Fruit fly (Drosophila melanogaster) whole organism, embryonic: ENCODE results near the gene Kr-h2.

Source experiments
- B-H2 ChIP-seq: fragments of 200-800 bp; sonication (Bioruptor generic); optimal IDR thresholded peaks from 2 replicates; lab custom pipeline; 2018; ENCODE audit warnings: missing biosample characterization, mild to moderate bottlenecking, missing genetic modification characterization
- BtbVII ChIP-seq: fragments of 200-800 bp; sonication (Bioruptor generic); optimal IDR thresholded peaks from 3 replicates; lab custom pipeline; 2017; ENCODE audit warnings: missing biosample characterization, mild to moderate bottlenecking, missing genetic modification characterization
- CG10366 ChIP-seq: fragments of 200-800 bp; sonication (Bioruptor generic); IDR thresholded peaks from 2 replicates; pipeline ENCODE4 v1.3.6; 2022; ENCODE audit warnings: missing biosample characterization, missing genetic modification characterization
- CG11085 ChIP-seq: fragments of 200-800 bp; sonication (Bioruptor generic); IDR thresholded peaks from 2 replicates; pipeline ENCODE4 v1.3.6; 2022; ENCODE audit warnings: missing biosample characterization, missing genetic modification characterization
- CG12071 ChIP-seq: fragments of 200-800 bp; sonication (Bioruptor generic); optimal IDR thresholded peaks from 3 replicates; lab custom pipeline; 2018; ENCODE audit warnings: missing biosample characterization, mild to moderate bottlenecking, missing genetic modification characterization
- CG13624 ChIP-seq: fragments of 200-800 bp; sonication (Bioruptor generic); optimal IDR thresholded peaks from 2 replicates; lab custom pipeline; 2016; ENCODE audit warnings: missing biosample characterization, missing genetic modification characterization
- CG13894 ChIP-seq: fragments of 200-800 bp; sonication (Bioruptor generic); optimal IDR thresholded peaks from 3 replicates; lab custom pipeline; 2018; ENCODE audit warnings: missing biosample characterization, mild to moderate bottlenecking, missing genetic modification characterization, moderate library complexity
- CG14441 ChIP-seq: fragments of 200-800 bp; sonication (Bioruptor generic); IDR thresholded peaks from 2 replicates; pipeline ENCODE4 v1.3.6; 2022; ENCODE audit warnings: missing biosample characterization, missing genetic modification characterization
- CG15073 ChIP-seq: fragments of 200-800 bp; sonication (Bioruptor generic); optimal IDR thresholded peaks from 2 replicates; lab custom pipeline; 2016; ENCODE audit warnings: missing biosample characterization, missing genetic modification characterization
- CG1529 ChIP-seq: fragments of 200-800 bp; sonication (Bioruptor generic); optimal IDR thresholded peaks from 3 replicates; lab custom pipeline; 2018; ENCODE audit warnings: missing biosample characterization, missing genetic modification characterization
- CG1647 ChIP-seq: fragments of 200-800 bp; sonication (Bioruptor generic); optimal IDR thresholded peaks from 3 replicates; lab custom pipeline; 2016; ENCODE audit warnings: missing biosample characterization, missing genetic modification characterization
- CG17328 ChIP-seq: fragments of 200-800 bp; sonication (Bioruptor generic); IDR thresholded peaks from 2 replicates; pipeline ENCODE4 v1.3.6; 2022; ENCODE audit warnings: missing biosample characterization, missing genetic modification characterization
- CG2116 ChIP-seq: fragments of 200-800 bp; sonication (Bioruptor generic); optimal IDR thresholded peaks from 3 replicates; lab custom pipeline; 2018; ENCODE audit warnings: missing biosample characterization, mild to moderate bottlenecking, missing genetic modification characterization
- CG2129 ChIP-seq: fragments of 200-800 bp; sonication (Bioruptor generic); IDR thresholded peaks from 2 replicates; pipeline ENCODE4 v1.3.6; 2022; ENCODE audit warnings: missing biosample characterization, missing genetic modification characterization; ENCODE audit not compliant: partially characterized antibody
- CG31224 ChIP-seq: fragments of 200-800 bp; sonication (Bioruptor generic); IDR thresholded peaks from 2 replicates; pipeline ENCODE4 v1.3.6; 2022; ENCODE audit warnings: missing biosample characterization, missing genetic modification characterization
- CG34224 ChIP-seq: fragments of 200-800 bp; sonication (Bioruptor generic); IDR thresholded peaks from 3 replicates; pipeline ENCODE4 v1.3.6; 2022; ENCODE audit warnings: missing biosample characterization, missing genetic modification characterization; ENCODE audit not compliant: partially characterized antibody
- CG3726 ChIP-seq: fragments of 200-800 bp; sonication (Bioruptor generic); IDR thresholded peaks from 3 replicates; pipeline ENCODE4, ENCODE4 v1.3.6; 2022; ENCODE audit warnings: missing biosample characterization, missing genetic modification characterization
- CG3838 ChIP-seq: fragments of 200-800 bp; sonication (Bioruptor generic); optimal IDR thresholded peaks from 3 replicates; lab custom pipeline; 2016; ENCODE audit warnings: missing biosample characterization, missing genetic modification characterization
- CG5180 ChIP-seq: fragments of 200-800 bp; sonication (Bioruptor generic); optimal IDR thresholded peaks from 3 replicates; lab custom pipeline; 2017; ENCODE audit warnings: missing biosample characterization, missing genetic modification characterization, mild to moderate bottlenecking, moderate library complexity, missing genetic modification reagents
- CG7963 ChIP-seq: fragments of 200-800 bp; sonication (Bioruptor generic); IDR thresholded peaks from 3 replicates; pipeline ENCODE4 v1.3.6; 2022; ENCODE audit warnings: missing biosample characterization, missing genetic modification characterization; ENCODE audit not compliant: partially characterized antibody
- CG7987 ChIP-seq: fragments of 200-800 bp; sonication (Bioruptor generic); optimal IDR thresholded peaks from 2 replicates; lab custom pipeline; 2018; ENCODE audit warnings: missing biosample characterization, mild to moderate bottlenecking, missing genetic modification characterization, moderate library complexity
- CG8089 ChIP-seq: fragments of 200-800 bp; sonication (Bioruptor generic); optimal IDR thresholded peaks from 3 replicates; lab custom pipeline; 2016; ENCODE audit warnings: missing biosample characterization, missing genetic modification characterization
- CG8765 ChIP-seq: fragments of 200-800 bp; sonication (Bioruptor generic); IDR thresholded peaks from 2 replicates; pipeline ENCODE4 v1.3.6; 2022; ENCODE audit warnings: missing biosample characterization, missing genetic modification characterization
- CG9609 ChIP-seq: fragments of 200-800 bp; sonication (Bioruptor generic); optimal IDR thresholded peaks from 3 replicates; lab custom pipeline; 2016; ENCODE audit warnings: missing biosample characterization, missing genetic modification characterization
- CG9797 ChIP-seq: fragments of 200-800 bp; sonication (Bioruptor generic); optimal IDR thresholded peaks from 3 replicates; lab custom pipeline; 2018; ENCODE audit warnings: missing biosample characterization, mild to moderate bottlenecking, missing genetic modification characterization
- CHES-1-like ChIP-seq: fragments of 200-800 bp; sonication (Bioruptor generic); optimal IDR thresholded peaks from 2 replicates; lab custom pipeline; 2016; ENCODE audit warnings: missing biosample characterization, missing genetic modification characterization
- CTCF ChIP-seq: fragments of 200-800 bp; sonication (Bioruptor generic); optimal IDR thresholded peaks from 2 replicates; lab custom pipeline; 2017; ENCODE audit warnings: missing biosample characterization, mild to moderate bottlenecking, missing genetic modification characterization, moderate library complexity
- Deaf1 ChIP-seq: fragments of 200-800 bp; optimal IDR thresholded peaks from 3 replicates; lab custom pipeline; 2019; ENCODE audit warnings: missing biosample characterization, mild to moderate bottlenecking, missing genetic modification characterization, moderate library complexity
- Drgx ChIP-seq: fragments of 200-800 bp; sonication (Bioruptor generic); IDR thresholded peaks from 2 replicates; pipeline ENCODE4 v1.3.6; 2022; ENCODE audit warnings: missing biosample characterization, missing genetic modification characterization
- E2f1 ChIP-seq: fragments of 200-800 bp; sonication (Bioruptor generic); IDR thresholded peaks from 2 replicates; pipeline ENCODE4 v1.3.6; 2022; ENCODE audit warnings: missing biosample characterization, missing genetic modification characterization
- Lim3 ChIP-seq: fragments of 200-800 bp; sonication (Bioruptor generic); IDR thresholded peaks from 2 replicates; pipeline ENCODE4 v1.3.6; 2022; ENCODE audit warnings: missing biosample characterization, missing genetic modification characterization
- MTF-1 ChIP-seq: fragments of 200-800 bp; sonication (Bioruptor generic); optimal IDR thresholded peaks from 2 replicates; lab custom pipeline; 2018; ENCODE audit warnings: missing biosample characterization, mild to moderate bottlenecking, missing genetic modification characterization, borderline replicate concordance
- Meics ChIP-seq: fragments of 200-800 bp; sonication (Bioruptor generic); optimal IDR thresholded peaks from 2 replicates; lab custom pipeline; 2017; ENCODE audit warnings: missing biosample characterization, mild to moderate bottlenecking, missing genetic modification characterization
- NFAT ChIP-seq: fragments of 200-800 bp; sonication (Bioruptor generic); IDR thresholded peaks from 2 replicates; pipeline ENCODE4 v1.3.6; 2022; ENCODE audit warnings: missing biosample characterization, missing genetic modification characterization
- Oli ChIP-seq: fragments of 200-800 bp; sonication (Bioruptor generic); optimal IDR thresholded peaks from 2 replicates; lab custom pipeline; 2018; ENCODE audit warnings: missing biosample characterization, mild to moderate bottlenecking, missing genetic modification characterization, moderate library complexity
- Pdp1 ChIP-seq, 2 experiments: fragments of 200-800 bp; sonication (Bioruptor generic); optimal IDR thresholded peaks; 3 replicates each; lab custom pipeline; 2016; ENCODE audit warnings: missing biosample characterization in 2 of 2, missing genetic modification characterization in 2 of 2, mild to moderate bottlenecking in 1 of 2, moderate library complexity in 1 of 2
- Scr ChIP-seq: fragments of 200-800 bp; sonication (Bioruptor generic); IDR thresholded peaks from 2 replicates; pipeline ENCODE4 v1.3.6; 2022; ENCODE audit warnings: missing biosample characterization, missing genetic modification characterization; ENCODE audit not compliant: partially characterized antibody
- Sry-β ChIP-seq: fragments of 200-800 bp; sonication (Bioruptor generic); optimal IDR thresholded peaks from 2 replicates; lab custom pipeline; 2018; ENCODE audit warnings: missing biosample characterization, mild to moderate bottlenecking, missing genetic modification characterization, moderate library complexity
- cas ChIP-seq: fragments of 200-800 bp; sonication (Bioruptor generic); IDR thresholded peaks from 2 replicates; pipeline ENCODE4 v1.3.6; 2022; ENCODE audit warnings: missing biosample characterization, missing genetic modification characterization
- croc ChIP-seq: fragments of 200-800 bp; sonication (Bioruptor generic); conservative IDR thresholded peaks from 3 replicates; pipeline ENCODE4 v1.3.6; 2022; ENCODE audit warnings: missing biosample characterization, missing genetic modification characterization
- dmrt99B ChIP-seq: fragments of 200-800 bp; sonication (Bioruptor generic); optimal IDR thresholded peaks from 2 replicates; lab custom pipeline; 2018; ENCODE audit warnings: missing biosample characterization, mild to moderate bottlenecking, missing genetic modification characterization, moderate library complexity
- insv ChIP-seq, 2 experiments: fragments of 200-800 bp; sonication (Bioruptor generic); optimal IDR thresholded peaks; 3 replicates each; lab custom pipeline; 2016 to 2018; ENCODE audit warnings: missing biosample characterization in 2 of 2, missing genetic modification characterization in 2 of 2
- klu ChIP-seq: fragments of 200-800 bp; sonication (Bioruptor generic); IDR thresholded peaks from 2 replicates; pipeline ENCODE4 v1.3.6; 2022; ENCODE audit warnings: missing biosample characterization, missing genetic modification characterization
- kni ChIP-seq: fragments of 200-800 bp; sonication (Bioruptor generic); optimal IDR thresholded peaks from 3 replicates; lab custom pipeline; 2017; ENCODE audit warnings: mild to moderate bottlenecking, missing biosample characterization, missing genetic modification reagents, missing genetic modification characterization
- lov ChIP-seq, 2 experiments: fragments of 200-800 bp in 1 of 2; fragments of >200 bp in 1 of 2; sonication (Bioruptor generic) in 1 of 2; IDR thresholded peaks in 1 of 2; optimal IDR thresholded peaks in 1 of 2; 2 replicates in 1 of 2; 3 replicates in 1 of 2; pipeline versions ENCODE4 v1.3.6 to Lab custom; 2017 to 2022; ENCODE audit warnings: missing biosample characterization in 1 of 2, missing genetic modification characterization in 1 of 2
- pfk ChIP-seq: fragments of 200-800 bp; sonication (Bioruptor generic); optimal IDR thresholded peaks from 2 replicates; lab custom pipeline; 2018; ENCODE audit warnings: missing biosample characterization, mild to moderate bottlenecking, missing genetic modification characterization, moderate library complexity
- pho ChIP-seq: fragments of 200-800 bp; sonication (Bioruptor generic); optimal IDR thresholded peaks from 2 replicates; lab custom pipeline; 2016; ENCODE audit warnings: missing biosample characterization, missing genetic modification characterization
- so ChIP-seq: fragments of 200-800 bp; sonication (Bioruptor generic); IDR thresholded peaks from 3 replicates; pipeline ENCODE4 v1.3.6; 2022; ENCODE audit warnings: missing biosample characterization, missing genetic modification characterization
- stc ChIP-seq: fragments of 200-800 bp; sonication (Bioruptor generic); IDR thresholded peaks from 2 replicates; pipeline ENCODE4 v1.3.6; 2022; ENCODE audit warnings: missing biosample characterization, missing genetic modification characterization
- tna ChIP-seq: fragments of 200-800 bp; sonication (Bioruptor generic); IDR thresholded peaks from 2 replicates; pipeline ENCODE4 v1.3.6; 2022; ENCODE audit warnings: missing biosample characterization, missing genetic modification characterization; ENCODE audit not compliant: partially characterized antibody
- zfh1 ChIP-seq: fragments of 200-800 bp; sonication (Bioruptor generic); IDR thresholded peaks from 3 replicates; pipeline ENCODE4 v1.3.6; 2022; ENCODE audit warnings: missing biosample characterization, missing genetic modification characterization

Gene Kr-h2

DNA sequence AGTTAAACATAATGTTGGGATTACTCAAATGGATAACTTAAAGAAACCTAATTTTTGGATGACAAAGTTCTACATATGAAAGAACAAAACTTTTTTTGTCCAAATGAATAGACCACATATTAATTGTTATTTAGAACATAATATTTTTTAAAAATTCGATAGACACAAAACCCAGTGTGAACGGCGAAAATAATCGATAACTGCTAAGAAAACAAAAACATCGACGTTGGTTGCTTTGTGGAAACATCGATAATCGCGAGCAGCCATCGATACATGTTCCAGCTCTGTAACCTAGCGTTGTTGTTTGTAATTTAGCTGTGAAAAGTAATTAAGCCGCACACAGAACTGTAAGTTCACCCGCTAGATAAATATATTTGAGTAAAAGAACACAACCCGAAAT, 20.2 kb upstream of the Kr-h2 start, which contains the start of gene CG9135 (continued):
- TF ChIP-seq Scr (GFP tag; lab: Robert Waterston, UW) (peak; percentile 98), CG9797 (GFP tag; lab: Kevin White, UChicago) (peak; percentile 15), CG2129 (GFP tag; lab: Robert Waterston, UW) (peak; percentile 90), CG1529 (GFP tag; lab: Kevin White, UChicago) (no peak), so (GFP tag; lab: Robert Waterston, UW) (no peak), NFAT (GFP tag; lab: Robert Waterston, UW) (no peak), CG10366 (GFP tag; lab: Robert Waterston, UW) (no peak), MTF-1 (GFP tag; lab: Kevin White, UChicago) (no peak), cas (no peak), klu (GFP tag; lab: Robert Waterston, UW) (no peak), zfh1 (GFP tag; lab: Robert Waterston, UW) (no peak), Oli (tag; lab: Kevin White, UChicago) (no peak), B-H2 (GFP tag; lab: Kevin White, UChicago) (peak; percentile 11), CG8765 (GFP tag; lab: Robert Waterston, UW) (no peak), insv (GFP tag; optimal IDR thresholded peaks at IDR 0.05; lab: Kevin White, UChicago) (no peak), CG13894 (tag; lab: Kevin White, UChicago) (no peak), dmrt99B (tag; lab: Kevin White, UChicago) (no peak), Drgx (GFP tag; lab: Robert Waterston, UW) (no peak), croc (GFP tag; lab: Robert Waterston, UW) (no peak), Deaf1 (tag; lab: Kevin White, UChicago) (no peak), CG12071 (GFP tag; lab: Kevin White, UChicago) (no peak), CG3726 (GFP tag; lab: Robert Waterston, UW) (no peak), CG14441 (GFP tag; lab: Robert Waterston, UW) (no peak), stc (GFP tag; lab: Robert Waterston, UW) (no peak), CG2116 (GFP tag; lab: Kevin White, UChicago) (peak; percentile 93), kni (no peak), E2f1 (no peak), pho (GFP tag; lab: Kevin White, UChicago) (no peak), pfk (GFP tag; lab: Kevin White, UChicago) (no peak), Pdp1 (GFP tag; optimal IDR thresholded peaks at IDR 0.05; lab: Kevin White, UChicago) (no peak), CG8089 (GFP tag; lab: Kevin White, UChicago) (no peak), CTCF (GFP tag; lab: Kevin White, UChicago) (peak; percentile 2), CG7963 (GFP tag; lab: Robert Waterston, UW) (peak; percentile 100), CG15073 (no peak), CG34224 (GFP tag; lab: Robert Waterston, UW) (peak; percentile 99), CG3838 (GFP tag; lab: Kevin White, UChicago) (no peak), CG5180 (no peak), CG17328 (GFP tag; lab: Robert Waterston, UW) (no peak), CG13624 (no peak), CHES-1-like (GFP tag; lab: Kevin White, UChicago) (no peak), CG31224 (GFP tag; lab: Robert Waterston, UW) (no peak), Lim3 (GFP tag; lab: Robert Waterston, UW) (no peak), CG9609 (GFP tag; lab: Kevin White, UChicago) (no peak), lov (optimal IDR thresholded peaks at IDR 0.05; lab: Kevin White, UChicago) (no peak), lov (GFP tag; IDR thresholded peaks at IDR 0.05; lab: Robert Waterston, UW) (no peak), CG1647 (no peak), BtbVII (GFP tag; lab: Kevin White, UChicago) (no peak), Meics (GFP tag; lab: Kevin White, UChicago) (no peak), CG11085 (GFP tag; lab: Robert Waterston, UW) (no peak), Sry-β (no peak), CG7987 (GFP tag; lab: Kevin White, UChicago) (no peak), tna (GFP tag; lab: Robert Waterston, UW) (peak; percentile 99)
